Worm (Caenorhabditis elegans): ENCODE measurements around the gene epc-1.

DNA sequence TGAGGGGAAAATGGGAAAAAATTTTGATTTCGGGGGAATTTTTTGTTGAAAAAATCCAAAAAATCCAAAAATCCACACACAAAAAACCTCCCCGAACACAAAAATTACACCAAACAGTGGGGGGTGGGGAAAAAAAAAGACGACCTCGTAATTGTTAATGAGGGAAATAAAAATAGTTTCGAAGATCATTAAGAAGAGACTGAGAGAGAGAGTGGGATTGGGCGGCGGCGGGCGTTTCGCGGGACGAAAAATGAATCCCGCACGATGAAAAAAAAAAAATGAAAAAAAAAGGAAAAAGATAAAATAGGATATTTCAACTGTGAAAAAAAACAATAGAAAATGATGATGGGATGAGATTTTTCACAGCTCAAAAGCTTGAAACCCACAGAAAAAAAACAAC is 8.7 kb downstream of the epc-1 start, which contains the start of gene gldi-8:
- TF ChIP-seq W03F9.2 (tag; optimal IDR thresholded peaks at IDR 0.05) (no peak), him-1 (tag; optimal IDR thresholded peaks at IDR 0.05) (no peak)

Data from whole organism, L4/young adult.